Worm (Caenorhabditis elegans) whole organism, late embryonic: ENCODE results near the gene nhr-241.

ENCODE experiments used
- T23F11.4 ChIP-seq: fragments of 200-800 bp; sonication (Bioruptor generic); optimal IDR thresholded peaks from 2 replicates; lab custom pipeline; 2018; ENCODE audit warnings: mild to moderate bottlenecking, missing genetic modification characterization, missing compliant biosample characterization
- ceh-30 ChIP-seq: fragments of 150-350 bp; optimal IDR thresholded peaks from 2 replicates; lab custom pipeline; 2014; ENCODE audit warnings: missing biosample characterization, missing genetic modification characterization
- dve-1 ChIP-seq: sonication (generic microtip); optimal IDR thresholded peaks from 2 replicates; lab custom pipeline; 2017; ENCODE audit warnings: antibody characterized with exemption, mild to moderate bottlenecking, missing genetic modification characterization, missing compliant biosample characterization
- elt-4 ChIP-seq: sonication (generic microtip); optimal IDR thresholded peaks from 2 replicates; lab custom pipeline; 2016; ENCODE audit warnings: missing genetic modification characterization, missing compliant biosample characterization
- ets-4 ChIP-seq: sonication (generic microtip); optimal IDR thresholded peaks from 2 replicates; lab custom pipeline; 2016; ENCODE audit warnings: missing genetic modification characterization, missing compliant biosample characterization
- fkh-10 ChIP-seq: fragments of 150-350 bp; optimal IDR thresholded peaks from 2 replicates; lab custom pipeline; 2014; ENCODE audit warnings: missing biosample characterization, missing genetic modification reagents, missing genetic modification characterization
- nhr-11 ChIP-seq: fragments of 150-350 bp; optimal IDR thresholded peaks from 2 replicates; lab custom pipeline; 2014; ENCODE audit warnings: missing biosample characterization, missing genetic modification characterization
- npax-4 ChIP-seq: sonication (generic microtip); optimal IDR thresholded peaks from 2 replicates; lab custom pipeline; 2016; ENCODE audit warnings: missing genetic modification characterization, missing compliant biosample characterization
- ref-2 ChIP-seq: sonication (generic microtip); optimal IDR thresholded peaks from 2 replicates; lab custom pipeline; 2016; ENCODE audit warnings: missing genetic modification characterization, missing compliant biosample characterization
- unc-55 ChIP-seq: sonication (generic microtip); optimal IDR thresholded peaks from 2 replicates; lab custom pipeline; 2017; ENCODE audit warnings: missing biosample characterization, missing genetic modification reagents, missing genetic modification characterization

DNA sequence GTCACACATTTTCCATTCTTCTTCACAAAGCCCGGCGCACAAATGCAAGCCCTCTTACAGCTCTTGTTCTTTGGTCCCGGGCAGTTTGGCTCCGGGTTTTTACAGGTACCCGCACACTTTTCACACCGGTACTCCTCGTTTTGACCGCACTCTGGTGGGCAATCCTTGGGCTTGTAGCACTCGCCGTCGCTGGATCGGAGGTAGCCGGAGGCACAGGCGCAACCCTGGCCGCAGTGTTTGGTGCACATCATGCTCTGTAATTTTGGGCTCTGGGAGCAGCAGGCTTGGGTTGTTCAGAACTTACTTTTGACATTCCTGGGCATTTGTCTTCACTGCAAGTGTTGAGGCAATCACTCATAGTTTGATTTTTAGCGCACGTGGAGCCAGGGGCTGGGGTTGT lies 41.9 kb upstream of the nhr-241 start:
- no peak for TF ChIP-seq ref-2 (tag; lab: Kevin White, UChicago)
- TF ChIP-seq ceh-30 = no peak
- no peak for TF ChIP-seq npax-4 (tag; lab: Kevin White, UChicago)
- TF ChIP-seq elt-4 (tag; lab: Kevin White, UChicago) = no peak
- TF ChIP-seq fkh-10 (GFP tag; lab: Kevin White, UChicago) = no peak
- no peak for TF ChIP-seq dve-1 (tag; lab: Kevin White, UChicago)
- TF ChIP-seq ets-4 = no peak
- no peak for TF ChIP-seq nhr-11
- TF ChIP-seq T23F11.4 (GFP tag; lab: Kevin White, UChicago) = no peak
- TF ChIP-seq unc-55 (GFP tag; lab: Kevin White, UChicago) = no peak
